Worm (Caenorhabditis elegans) whole organism, L4 larva: Measurements from ENCODE around the gene D1005.6.
A peak's percentile ranks its signal among the peaks of the same experiment; 100 is the strongest.

ENCODE experiments used
- R02D3.7 ChIP-seq: fragments of 150-350 bp; sonication (generic microtip); optimal IDR thresholded peaks from 3 replicates; lab custom pipeline; 2014; ENCODE audit warnings: missing biosample characterization, missing genetic modification characterization
- T20F7.1 ChIP-seq: fragments of 200-800 bp; sonication (Bioruptor generic); optimal IDR thresholded peaks from 2 replicates; lab custom pipeline; 2018; ENCODE audit warnings: mild to moderate bottlenecking, missing genetic modification characterization, missing compliant biosample characterization
- attf-4 ChIP-seq: sonication (generic microtip); optimal IDR thresholded peaks from 3 replicates; lab custom pipeline; 2017; ENCODE audit warnings: missing biosample characterization, missing genetic modification characterization
- ceh-32 ChIP-seq: sonication (generic microtip); optimal IDR thresholded peaks from 2 replicates; lab custom pipeline; 2016; ENCODE audit warnings: mild to moderate bottlenecking, missing genetic modification characterization, missing compliant biosample characterization; ENCODE audit not compliant: poor library complexity
- ceh-82 ChIP-seq: sonication (generic microtip); optimal IDR thresholded peaks from 2 replicates; lab custom pipeline; 2017; ENCODE audit warnings: missing biosample characterization, missing genetic modification characterization
- cey-2 ChIP-seq: sonication (generic microtip); optimal IDR thresholded peaks from 3 replicates; lab custom pipeline; 2017; ENCODE audit warnings: missing genetic modification characterization, mild to moderate bottlenecking, missing compliant biosample characterization, antibody characterized with exemption, borderline replicate concordance; ENCODE audit not compliant: insufficient read depth
- dpl-1 ChIP-seq: fragments of 150-350 bp; optimal IDR thresholded peaks from 2 replicates; lab custom pipeline; 2014; ENCODE audit warnings: missing biosample characterization, missing genetic modification reagents, missing genetic modification characterization
- egl-27 ChIP-seq: sonication (generic microtip); optimal IDR thresholded peaks from 3 replicates; lab custom pipeline; 2017; ENCODE audit warnings: missing biosample characterization, missing genetic modification reagents, missing genetic modification characterization
- egl-43 ChIP-seq: fragments of 200-800 bp; sonication (Bioruptor generic); IDR thresholded peaks from 2 replicates; pipeline ENCODE4 v1.3.6; 2022; ENCODE audit warnings: missing genetic modification reagents, missing genetic modification characterization, missing compliant biosample characterization
- hlh-30 ChIP-seq: sonication (generic microtip); optimal IDR thresholded peaks from 2 replicates; lab custom pipeline; 2017; ENCODE audit warnings: antibody characterized with exemption, mild to moderate bottlenecking, missing genetic modification characterization, missing compliant biosample characterization; ENCODE audit not compliant: insufficient read depth
- hmg-1.1 ChIP-seq: fragments of 200-800 bp; sonication (Bioruptor generic); IDR thresholded peaks from 2 replicates; pipeline ENCODE4 v1.3.6; 2022; ENCODE audit warnings: missing genetic modification reagents, missing genetic modification characterization, missing compliant biosample characterization
- lim-7 ChIP-seq: fragments of 200-800 bp; sonication (Bioruptor generic); IDR thresholded peaks from 2 replicates; pipeline ENCODE4 v1.3.6; 2022; ENCODE audit warnings: missing genetic modification characterization, missing compliant biosample characterization
- lin-1 ChIP-seq: fragments of 200-800 bp; sonication (Bioruptor generic); IDR thresholded peaks from 2 replicates; pipeline ENCODE4 v1.3.6; 2022; ENCODE audit warnings: missing genetic modification reagents, missing genetic modification characterization, missing compliant biosample characterization
- lir-3 ChIP-seq: sonication (generic microtip); optimal IDR thresholded peaks from 2 replicates; lab custom pipeline; 2016; ENCODE audit warnings: mild to moderate bottlenecking, missing genetic modification characterization, missing compliant biosample characterization
- lsy-2 ChIP-seq, 2 experiments: fragments of 150-350 bp in 1 of 2; sonication (generic microtip) in 1 of 2; optimal IDR thresholded peaks; 2 replicates each; lab custom pipeline; 2014 to 2017; ENCODE audit warnings: missing biosample characterization in 2 of 2, missing genetic modification characterization in 2 of 2
- mdl-1 ChIP-seq, 2 experiments: fragments of 150-350 bp in 1 of 2; sonication (generic microtip) in 1 of 2; optimal IDR thresholded peaks; 2 replicates each; lab custom pipeline; 2014 to 2017; ENCODE audit warnings: missing biosample characterization in 2 of 2, missing genetic modification characterization in 2 of 2
- mxl-2 ChIP-seq: fragments of 200-800 bp; sonication (Bioruptor generic); conservative IDR thresholded peaks from 2 replicates; pipeline ENCODE4 v1.3.6; 2022; ENCODE audit warnings: missing genetic modification reagents, missing genetic modification characterization, missing compliant biosample characterization
- nhr-41 ChIP-seq: fragments of 200-800 bp; sonication (Bioruptor generic); IDR thresholded peaks from 2 replicates; pipeline ENCODE4 v1.3.6; 2022; ENCODE audit warnings: missing genetic modification reagents, missing genetic modification characterization, missing compliant biosample characterization
- nhr-48 ChIP-seq: sonication (generic microtip); optimal IDR thresholded peaks from 2 replicates; lab custom pipeline; 2016; ENCODE audit warnings: mild to moderate bottlenecking, missing genetic modification characterization, missing compliant biosample characterization
- nhr-76 ChIP-seq: fragments of 150-350 bp; optimal IDR thresholded peaks from 2 replicates; lab custom pipeline; 2014; ENCODE audit warnings: missing biosample characterization, missing genetic modification characterization
- nhr-77 ChIP-seq: fragments of 150-350 bp; optimal IDR thresholded peaks from 2 replicates; lab custom pipeline; 2014; ENCODE audit warnings: missing biosample characterization, missing genetic modification characterization
- php-3 ChIP-seq: fragments of 200-800 bp; sonication (Bioruptor generic); IDR thresholded peaks from 2 replicates; pipeline ENCODE4 v1.3.6; 2022; ENCODE audit warnings: missing genetic modification reagents, missing genetic modification characterization, missing compliant biosample characterization
- saeg-2 ChIP-seq: fragments of 200-800 bp; sonication (Bioruptor generic); IDR thresholded peaks from 2 replicates; pipeline ENCODE4 v1.3.6; 2022; ENCODE audit warnings: missing genetic modification reagents, missing genetic modification characterization, missing compliant biosample characterization
- sdz-12 ChIP-seq: fragments of 200-800 bp; sonication (Bioruptor generic); optimal IDR thresholded peaks from 2 replicates; lab custom pipeline; 2018; ENCODE audit warnings: mild to moderate bottlenecking, missing genetic modification characterization, missing compliant biosample characterization
- set-16 ChIP-seq: fragments of 200-800 bp; sonication (Bioruptor generic); IDR thresholded peaks from 2 replicates; pipeline ENCODE4 v1.3.6; 2022; ENCODE audit warnings: missing genetic modification reagents, missing genetic modification characterization, missing compliant biosample characterization
- snpc-1.2 ChIP-seq: fragments of 200-800 bp; sonication (Bioruptor generic); IDR thresholded peaks from 2 replicates; pipeline ENCODE4 v1.3.6; 2022; ENCODE audit warnings: missing genetic modification reagents, missing genetic modification characterization, missing compliant biosample characterization
- spr-3 ChIP-seq: fragments of 200-800 bp; sonication (Bioruptor generic); optimal IDR thresholded peaks from 2 replicates; lab custom pipeline; 2018; ENCODE audit warnings: mild to moderate bottlenecking, missing genetic modification characterization, missing compliant biosample characterization
- tag-97 ChIP-seq: fragments of 200-800 bp; sonication (Bioruptor generic); IDR thresholded peaks from 2 replicates; pipeline ENCODE4 v1.3.6; 2022; ENCODE audit warnings: missing genetic modification characterization, missing compliant biosample characterization
- tra-1 ChIP-seq: fragments of 200-800 bp; sonication (Bioruptor generic); IDR thresholded peaks from 2 replicates; pipeline ENCODE4 v1.3.6; 2022; ENCODE audit warnings: missing genetic modification reagents, missing genetic modification characterization, missing compliant biosample characterization
- unc-130 ChIP-seq: sonication (generic microtip); optimal IDR thresholded peaks from 2 replicates; lab custom pipeline; 2016; ENCODE audit warnings: missing genetic modification reagents, missing genetic modification characterization, missing compliant biosample characterization
- unc-62 ChIP-seq, 3 experiments: fragments of 150-350 bp in 1 of 3; sonication (generic microtip); optimal IDR thresholded peaks in 2 of 3; peaks in 1 of 3; 1 replicate in 1 of 3; 2 replicates in 2 of 3; lab custom pipeline; 2014 to 2017; ENCODE audit warnings: missing biosample characterization in 3 of 3, missing genetic modification characterization in 3 of 3, missing genetic modification reagents in 3 of 3, missing genotype in 1 of 3
- vab-7 ChIP-seq: fragments of 200-800 bp; sonication (Bioruptor generic); IDR thresholded peaks from 2 replicates; pipeline ENCODE4 v1.3.6; 2022; ENCODE audit warnings: missing genetic modification reagents, missing genetic modification characterization, missing compliant biosample characterization
- zag-1 ChIP-seq: fragments of 150-350 bp; optimal IDR thresholded peaks from 2 replicates; lab custom pipeline; 2014; ENCODE audit warnings: missing biosample characterization, missing genetic modification characterization
- zfp-2 ChIP-seq: sonication (generic microtip); optimal IDR thresholded peaks from 2 replicates; lab custom pipeline; 2016; ENCODE audit warnings: mild to moderate bottlenecking, missing genetic modification characterization, missing compliant biosample characterization
- zfp-3 ChIP-seq: fragments of 200-800 bp; sonication (Bioruptor generic); conservative IDR thresholded peaks from 2 replicates; pipeline ENCODE4 v1.3.6; 2022; ENCODE audit warnings: missing genetic modification reagents, missing genetic modification characterization, missing compliant biosample characterization
- ztf-7 ChIP-seq: fragments of 150-350 bp; optimal IDR thresholded peaks from 2 replicates; lab custom pipeline; 2014; ENCODE audit warnings: missing biosample characterization, missing genetic modification characterization

The D1005.6 gene

ce11 chrX:1503698-1504501 is 39.3 kb upstream of the D1005.6 start (continued):
- TF ChIP-seq zfp-2 (tag; lab: Kevin White, UChicago) (no peak), T20F7.1 (no peak), nhr-48 (tag; lab: Kevin White, UChicago) (no peak)

ce11 chrX:1502914-1503313 is 38.3 kb upstream of the D1005.6 start:
- no peak for TF ChIP-seq lsy-2 (tag; optimal IDR thresholded peaks at IDR 0.05; lab: Kevin White, UChicago)
- TF ChIP-seq snpc-1.2 (GFP tag; lab: Robert Waterston, UW): no peak
- TF ChIP-seq ceh-32 (tag; lab: Kevin White, UChicago): no peak
- TF ChIP-seq tra-1 (GFP tag; lab: Robert Waterston, UW): no peak
- 0 out of 2 replicates have a peak, but pooled peaks have one; percentile 50 for TF ChIP-seq egl-43 (GFP tag; lab: Robert Waterston, UW)
- no peak for TF ChIP-seq unc-62 (GFP tag; optimal IDR thresholded peaks at IDR 0.05 in 1 of 2; lab: Kevin White, UChicago)
- no peak for TF ChIP-seq unc-62 (tag; optimal IDR thresholded peaks at IDR 0.05; lab: Kevin White, UChicago)
- no peak for TF ChIP-seq spr-3 (GFP tag; lab: Kevin White, UChicago)
- TF ChIP-seq set-16 (GFP tag; lab: Robert Waterston, UW): peak; percentile 61
- no peak for TF ChIP-seq cey-2 (tag; lab: Kevin White, UChicago)
- no peak for TF ChIP-seq mdl-1 (tag; optimal IDR thresholded peaks at IDR 0.05; lab: Kevin White, UChicago)

ce11 chrX:1502490-1502889 is 37.9 kb upstream of the D1005.6 start, which contains the start of gene F09E10.1:
F09E10.1 (plus strand) TSS chrX:1502790.
- peak in 1 of 2 experiments; percentile 48 for TF ChIP-seq unc-62 (GFP tag; optimal IDR thresholded peaks at IDR 0.05 in 1 of 2; lab: Kevin White, UChicago)
- TF ChIP-seq unc-62 (tag; optimal IDR thresholded peaks at IDR 0.05; lab: Kevin White, UChicago): no peak
- TF ChIP-seq dpl-1 (GFP tag; lab: Kevin White, UChicago): no peak

ce11 chrX:1501752-1502151 is 37.2 kb upstream of the D1005.6 start, which contains the start of gene F09E10.7:
F09E10.7 (minus strand) TSS chrX:1501852.
- TF ChIP-seq ceh-82 (tag; lab: Kevin White, UChicago): no peak
- TF ChIP-seq hlh-30 (tag; lab: Kevin White, UChicago): no peak
- TF ChIP-seq nhr-48 (tag; lab: Kevin White, UChicago): no peak
- TF ChIP-seq egl-27 (tag; lab: Kevin White, UChicago): no peak
- TF ChIP-seq tag-97: no peak
- TF ChIP-seq hmg-1.1: no peak
- TF ChIP-seq zfp-3 (GFP tag; lab: Robert Waterston, UW): no peak
- no peak for TF ChIP-seq nhr-76
- TF ChIP-seq, all 104 proteins: peak for 0

DNA sequence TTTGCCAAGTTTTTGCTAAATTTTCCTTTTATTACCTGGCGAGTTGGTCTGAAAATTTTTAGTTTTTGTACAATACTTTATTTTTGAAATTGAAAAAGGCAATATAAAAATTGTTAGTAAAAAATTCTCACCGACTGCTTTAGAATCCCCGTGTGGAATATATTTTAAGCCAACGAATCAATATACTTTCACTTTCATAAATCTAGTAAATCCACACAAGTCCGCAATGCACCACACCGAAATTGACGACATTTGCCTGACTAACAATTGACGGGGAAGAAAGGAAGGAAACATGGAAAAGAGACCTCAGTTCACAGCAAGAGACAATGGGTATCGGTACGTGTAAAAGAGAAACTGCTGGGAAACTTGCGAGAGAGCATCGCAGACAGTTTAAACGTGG is 34.9 kb upstream of the D1005.6 start:
- no peak for TF ChIP-seq nhr-41 (GFP tag; lab: Robert Waterston, UW)

ce11 chrX:1497581-1497980 is 33.0 kb upstream of the D1005.6 start, which contains the start of gene F09E10.6:
F09E10.6 (minus strand) TSS chrX:1497681.
- TF ChIP-seq saeg-2 (GFP tag; lab: Robert Waterston, UW) (no peak), vab-7 (GFP tag; lab: Robert Waterston, UW) (no peak), snpc-1.2 (GFP tag; lab: Robert Waterston, UW) (no peak), attf-4 (tag; lab: Kevin White, UChicago) (no peak), ztf-7 (tag; lab: Kevin White, UChicago) (no peak), lir-3 (tag; lab: Kevin White, UChicago) (no peak), hmg-1.1 (no peak), unc-130 (GFP tag; lab: Kevin White, UChicago) (no peak), ceh-32 (tag; lab: Kevin White, UChicago) (no peak), dpl-1 (GFP tag; lab: Kevin White, UChicago) (no peak), zfp-3 (GFP tag; lab: Robert Waterston, UW) (no peak), R02D3.7 (tag; lab: Kevin White, UChicago) (no peak), mxl-2 (GFP tag; lab: Robert Waterston, UW) (no peak), sdz-12 (no peak), nhr-77 (tag; lab: Kevin White, UChicago) (no peak), zag-1 (tag; lab: Kevin White, UChicago) (no peak), lim-7 (GFP tag; lab: Robert Waterston, UW) (no peak), php-3 (GFP tag; lab: Robert Waterston, UW) (no peak), lin-1 (no peak)
